Fruit fly (Drosophila melanogaster): ENCODE data around the gene Nuak.
A peak's percentile ranks its signal among the peaks of the same experiment; 100 is the strongest.
"Not testable (repeated sequence)": the region's sequence is repeated elsewhere in the genome, so short reads cannot be mapped to it uniquely, and the experiment has no call there.

Nuak gene

dm6 chr3R:10311745-10312088 is 47.6 kb downstream of the Nuak start:
- TF ChIP-seq CG5204 (GFP tag; optimal IDR thresholded peaks at IDR 0.05) = no peak
- TF ChIP-seq CG11617 (GFP tag; optimal IDR thresholded peaks at IDR 0.05) = peak; percentile 20
- peak; percentile 38 for TF ChIP-seq CG14711 (tag; optimal IDR thresholded peaks at IDR 0.05)
- no peak for TF ChIP-seq toe (GFP tag; optimal IDR thresholded peaks at IDR 0.05)
- TF ChIP-seq CG7045 (GFP tag; optimal IDR thresholded peaks at IDR 0.05) = peak; percentile 41
- TF ChIP-seq tj (GFP tag; optimal IDR thresholded peaks at IDR 0.05) = peak; percentile 60
- no peak for TF ChIP-seq Mnt (GFP tag; optimal IDR thresholded peaks at IDR 0.05)

DNA sequence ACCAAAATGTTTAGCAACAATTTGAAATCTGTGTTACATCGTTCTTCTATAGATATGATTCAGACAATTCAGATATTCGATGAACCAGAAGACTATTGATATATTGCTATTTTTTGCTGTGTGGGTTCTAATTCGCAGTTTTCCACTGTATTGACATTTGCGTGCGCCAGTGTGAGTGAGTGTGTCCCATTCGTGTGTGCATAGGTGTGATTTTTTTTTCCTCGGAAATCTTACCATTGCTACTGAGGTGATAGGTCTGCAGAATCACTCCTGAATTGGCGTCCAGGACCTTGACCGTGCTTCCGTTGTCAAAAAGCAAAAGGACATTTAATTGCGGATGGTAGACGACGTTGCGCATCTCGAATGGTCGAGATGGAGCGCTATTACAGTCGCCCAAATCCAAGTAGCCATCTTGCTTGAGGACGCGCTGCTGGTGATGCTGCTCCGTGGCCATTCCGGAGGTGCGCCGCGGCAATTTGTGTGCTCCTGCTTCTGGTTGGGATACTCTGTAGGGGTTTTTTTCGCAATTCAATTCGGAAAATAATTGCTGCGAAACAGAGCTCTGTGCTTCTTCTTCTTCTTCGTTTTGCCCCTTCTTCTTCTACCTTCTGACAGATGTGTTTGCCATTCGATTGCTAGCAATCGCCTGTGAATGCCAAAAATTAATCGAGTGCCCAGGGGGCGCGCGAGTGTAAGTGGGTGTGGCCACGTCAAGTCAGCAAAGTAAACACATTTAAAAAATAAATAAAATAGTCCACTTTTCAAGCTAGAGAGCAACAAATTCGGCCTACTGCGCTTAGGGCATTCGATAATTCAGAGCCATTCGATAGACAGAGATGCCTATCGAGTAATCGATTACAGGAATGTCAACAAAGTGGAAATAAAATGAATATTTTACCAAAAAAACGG is 66.9 kb downstream of the Nuak start, which contains the start of the genes Bruce and CG12818:
Bruce (minus strand) TSS at position 620 of the 909 bp plus-strand sequence.
CG12818 (plus strand) TSS at position 848 of the 909 bp plus-strand sequence.
- TF ChIP-seq CG12768 (GFP tag; optimal IDR thresholded peaks at IDR 0.05) (peak; percentile 36), ovo (GFP tag; optimal IDR thresholded peaks at IDR 0.05) (no peak), cnc (optimal IDR thresholded peaks at IDR 0.05) (no peak), bab1 (GFP tag; optimal IDR thresholded peaks at IDR 0.05) (no peak), Clk (GFP tag; optimal IDR thresholded peaks at IDR 0.05) (no peak), CG14711 (tag; optimal IDR thresholded peaks at IDR 0.05) (no peak), kay (GFP tag; ENCODE audit: borderline replicate concordance) (no peak), Hr96 (GFP tag; optimal IDR thresholded peaks at IDR 0.05) (no peak), CG11617 (GFP tag; optimal IDR thresholded peaks at IDR 0.05) (peak; percentile 11), cic (GFP tag; optimal IDR thresholded peaks at IDR 0.05) (no peak), CG7045 (GFP tag; optimal IDR thresholded peaks at IDR 0.05) (peak; percentile 44), Crg-1 (GFP tag; optimal IDR thresholded peaks at IDR 0.05) (peak; percentile 20), CG7101 (tag; optimal IDR thresholded peaks at IDR 0.05) (peak; percentile 20), pad (GFP tag; optimal IDR thresholded peaks at IDR 0.05) (peak; percentile 29), CG33017 (tag; optimal IDR thresholded peaks at IDR 0.05) (no peak), tj (GFP tag; optimal IDR thresholded peaks at IDR 0.05) (peak; percentile 40), toe (GFP tag; optimal IDR thresholded peaks at IDR 0.05) (no peak), CG1620 (GFP tag; optimal IDR thresholded peaks at IDR 0.05) (no peak), CG5204 (GFP tag; optimal IDR thresholded peaks at IDR 0.05) (no peak), Mnt (GFP tag; optimal IDR thresholded peaks at IDR 0.05) (peak; percentile 34)

DNA sequence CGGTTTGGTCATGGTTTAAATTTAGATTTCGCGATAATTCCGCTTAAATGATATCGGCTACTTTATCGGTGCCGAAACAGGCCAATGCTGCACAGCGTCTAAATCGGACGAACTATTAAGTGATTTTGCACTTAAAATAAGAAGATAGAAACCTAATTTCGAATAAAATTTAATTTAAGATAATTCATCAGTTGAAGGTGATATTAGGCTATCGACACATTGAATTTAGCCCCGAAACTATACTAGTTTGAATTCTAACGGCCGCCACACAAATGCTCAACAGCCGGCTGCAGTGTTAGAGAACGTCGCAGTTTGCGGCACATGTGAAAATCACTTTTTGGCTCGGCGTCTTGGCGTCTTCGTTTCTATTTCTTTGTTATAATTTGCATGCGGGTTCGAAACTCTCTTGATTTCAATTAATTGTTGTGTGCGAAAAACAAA is 68.7 kb downstream of the Nuak start, which contains the start of gene sle:
sle (plus strand) TSS at position 293 of the 441 bp plus-strand sequence.
- peak; percentile 67 for TF ChIP-seq CG11617 (GFP tag; optimal IDR thresholded peaks at IDR 0.05)
- TF ChIP-seq bab1 (GFP tag; optimal IDR thresholded peaks at IDR 0.05) = peak; percentile 56
- TF ChIP-seq CG12768 (GFP tag; optimal IDR thresholded peaks at IDR 0.05) = peak; percentile 77
- TF ChIP-seq pad (GFP tag; optimal IDR thresholded peaks at IDR 0.05) = peak; percentile 82
- no peak for TF ChIP-seq CG5204 (GFP tag; optimal IDR thresholded peaks at IDR 0.05)
- peak; percentile 51 for TF ChIP-seq Clk (GFP tag; optimal IDR thresholded peaks at IDR 0.05)
- peak; percentile 85 for TF ChIP-seq Hr96 (GFP tag; optimal IDR thresholded peaks at IDR 0.05)
- no peak for TF ChIP-seq toe (GFP tag; optimal IDR thresholded peaks at IDR 0.05)
- peak; percentile 87 for TF ChIP-seq Mnt (GFP tag; optimal IDR thresholded peaks at IDR 0.05)
- TF ChIP-seq CG33017 (tag; optimal IDR thresholded peaks at IDR 0.05) = peak; percentile 63
- no peak for TF ChIP-seq kay (GFP tag; ENCODE audit: borderline replicate concordance)
- peak; percentile 63 for TF ChIP-seq CG14711 (tag; optimal IDR thresholded peaks at IDR 0.05)
- TF ChIP-seq CG7101 (tag; optimal IDR thresholded peaks at IDR 0.05) = peak; percentile 81
- TF ChIP-seq cic (GFP tag; optimal IDR thresholded peaks at IDR 0.05) = peak; percentile 61
- TF ChIP-seq ovo (GFP tag; optimal IDR thresholded peaks at IDR 0.05) = peak; percentile 84
- no peak for TF ChIP-seq tj (GFP tag; optimal IDR thresholded peaks at IDR 0.05)
- peak; percentile 88 for TF ChIP-seq CG1620 (GFP tag; optimal IDR thresholded peaks at IDR 0.05)
- TF ChIP-seq cnc (optimal IDR thresholded peaks at IDR 0.05) = no peak
- peak; percentile 79 for TF ChIP-seq CG7045 (GFP tag; optimal IDR thresholded peaks at IDR 0.05)
- peak; percentile 93 for TF ChIP-seq Crg-1 (GFP tag; optimal IDR thresholded peaks at IDR 0.05)

dm6 chr3R:10338042-10338441 is 73.9 kb downstream of the Nuak start, which contains the start of gene CG12592:
TSS of gene CG12592 (plus strand) at chr3R:10338342.
- not testable (repeated sequence) for TF ChIP-seq Hr96 (GFP tag; optimal IDR thresholded peaks at IDR 0.05); cnc (optimal IDR thresholded peaks at IDR 0.05); CG33017 (tag; optimal IDR thresholded peaks at IDR 0.05)

DNA sequence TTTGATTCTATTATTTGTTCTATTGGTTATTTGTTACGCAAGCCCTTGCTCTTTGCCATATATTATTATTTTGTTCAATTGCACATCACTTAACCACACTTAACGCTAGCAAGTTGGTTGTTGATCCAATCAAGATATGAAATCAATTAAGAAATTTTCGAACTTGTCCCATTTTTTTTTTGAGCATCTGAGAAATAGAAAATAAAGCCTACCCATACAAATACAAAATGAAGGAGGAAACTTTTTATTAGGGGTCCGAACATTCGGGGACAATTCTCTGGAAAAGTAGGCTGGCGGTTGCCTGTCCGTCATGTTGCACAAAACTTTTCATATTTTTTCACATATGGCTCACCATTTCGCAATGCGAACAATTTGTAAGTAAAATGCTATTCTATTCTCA is 76.5 kb downstream of the Nuak start, which contains the start of gene CG18545:
CG18545 (plus strand) TSS at position 301 of the 400 bp plus-strand sequence.
- TF ChIP-seq CG33017 (tag; optimal IDR thresholded peaks at IDR 0.05); CG14711 (tag; optimal IDR thresholded peaks at IDR 0.05); cic (GFP tag; optimal IDR thresholded peaks at IDR 0.05): not testable (repeated sequence)

- TF ChIP-seq cic (GFP tag; optimal IDR thresholded peaks at IDR 0.05); bab1 (GFP tag; optimal IDR thresholded peaks at IDR 0.05); CG7101 (tag; optimal IDR thresholded peaks at IDR 0.05): not testable (repeated sequence)
Measured at dm6 chr3R:10348461-10348860, 84.4 kb downstream of the Nuak start, which contains the start of gene CG31406. TSS of gene CG31406 (plus strand) at chr3R:10348761.
